Fruit fly (Drosophila melanogaster) whole organism, wandering third instar larva: ENCODE measurements around the gene CG14459.

Experiments
- Dif ChIP-seq: fragments of 200-275, 200-300 bp; sonication (Bioruptor generic); optimal IDR thresholded peaks from 2 replicates; lab custom pipeline; 2018; ENCODE audit warnings: missing biosample characterization, missing genetic modification characterization; ENCODE audit not compliant: partially characterized antibody
- Hnf4 ChIP-seq: fragments of 200-800 bp; sonication (Bioruptor generic); optimal IDR thresholded peaks from 2 replicates; lab custom pipeline; 2016; ENCODE audit warnings: missing biosample characterization, mild to moderate bottlenecking, missing genetic modification characterization
- OdsH ChIP-seq: fragments of 200-800 bp; sonication (Bioruptor generic); optimal IDR thresholded peaks from 2 replicates; lab custom pipeline; 2016; ENCODE audit warnings: missing biosample characterization, mild to moderate bottlenecking, missing genetic modification characterization
- lola ChIP-seq: fragments of >200 bp; optimal IDR thresholded peaks from 2 replicates; lab custom pipeline; 2017; ENCODE audit warnings: missing biosample characterization, missing genetic modification characterization
- psq ChIP-seq: fragments of 200-800 bp; sonication (Bioruptor generic); optimal IDR thresholded peaks from 3 replicates; lab custom pipeline; 2017; ENCODE audit warnings: missing biosample characterization, mild to moderate bottlenecking, missing genetic modification characterization, moderate library complexity

DNA sequence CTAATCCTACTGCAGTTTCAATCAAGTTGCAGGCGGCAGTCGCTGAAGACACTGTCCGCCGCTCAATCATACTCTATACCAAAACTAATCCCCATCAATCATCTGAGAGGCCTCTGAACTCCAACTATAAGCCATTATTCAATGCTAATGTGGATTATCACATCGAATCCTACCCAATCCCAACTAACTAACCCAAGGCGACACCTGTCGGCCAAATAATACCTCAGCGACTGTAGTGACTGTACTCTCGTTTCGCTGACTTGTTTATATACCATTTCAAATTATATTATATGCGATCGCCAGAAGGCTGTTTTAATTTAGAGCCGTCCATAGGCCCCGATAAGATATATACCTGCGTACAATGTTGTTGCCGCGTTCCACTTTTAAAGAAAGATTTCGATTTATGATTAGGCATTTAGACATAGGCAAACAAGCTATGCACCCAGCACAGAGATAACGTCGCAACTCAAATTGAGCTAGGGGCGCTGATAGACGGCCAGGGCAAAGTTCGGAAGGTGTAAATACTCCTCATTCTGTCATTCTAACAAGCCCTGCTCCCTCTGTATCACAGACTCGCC lies 34.1 kb upstream of the CG14459 start:
- no peak for TF ChIP-seq psq (GFP tag; lab: Kevin White, UChicago)
- no peak for TF ChIP-seq OdsH (GFP tag; lab: Kevin White, UChicago)
- TF ChIP-seq Hnf4 (GFP tag; lab: Kevin White, UChicago): no peak
- no peak for TF ChIP-seq Dif (GFP tag; lab: Kevin White, UChicago)
- no peak for TF ChIP-seq lola (GFP tag; lab: Kevin White, UChicago)
